Fruit fly (Drosophila melanogaster) whole organism, embryonic: Measurements from ENCODE around the gene IntS6.
A peak's percentile ranks its signal among the peaks of the same experiment; 100 is the strongest.

Experiments
- Atf3 ChIP-seq: fragments of 200-800 bp; sonication (Bioruptor generic); optimal IDR thresholded peaks from 3 replicates; lab custom pipeline; 2016; ENCODE audit warnings: missing biosample characterization, missing genetic modification characterization
- BEAF-32 ChIP-seq: fragments of 200-800 bp; sonication (Bioruptor generic); optimal IDR thresholded peaks from 3 replicates; lab custom pipeline; 2017; ENCODE audit warnings: missing biosample characterization, missing genetic modification characterization, mild to moderate bottlenecking, moderate library complexity, missing genetic modification reagents
- CG10147 ChIP-seq: fragments of 200-800 bp; sonication (Bioruptor generic); optimal IDR thresholded peaks from 2 replicates; lab custom pipeline; 2019; ENCODE audit warnings: missing biosample characterization, mild to moderate bottlenecking, missing genetic modification characterization, moderate library complexity
- CG1024 ChIP-seq: fragments of 200-800 bp; sonication (Bioruptor generic); IDR thresholded peaks from 2 replicates; pipeline ENCODE4 v1.3.6; 2022; ENCODE audit warnings: missing biosample characterization, missing genetic modification characterization
- CG10274 ChIP-seq: fragments of 200-800 bp; sonication (Bioruptor generic); optimal IDR thresholded peaks from 3 replicates; lab custom pipeline; 2017; ENCODE audit warnings: missing biosample characterization, mild to moderate bottlenecking, missing genetic modification characterization
- CG10431 ChIP-seq: fragments of 200-800 bp; sonication (Bioruptor generic); optimal IDR thresholded peaks from 3 replicates; lab custom pipeline; 2018; ENCODE audit warnings: missing biosample characterization, mild to moderate bottlenecking, missing genetic modification characterization
- CG10979 ChIP-seq: fragments of 200-800 bp; sonication (Bioruptor generic); optimal IDR thresholded peaks from 2 replicates; lab custom pipeline; 2018; ENCODE audit warnings: missing biosample characterization, mild to moderate bottlenecking, missing genetic modification characterization, moderate library complexity
- CG11398 ChIP-seq: fragments of 200-800 bp; sonication (Bioruptor generic); optimal IDR thresholded peaks from 2 replicates; lab custom pipeline; 2016; ENCODE audit warnings: missing biosample characterization, missing genetic modification characterization
- CG11456 ChIP-seq: fragments of 200-800 bp; sonication (Bioruptor generic); IDR thresholded peaks from 3 replicates; pipeline ENCODE4 v1.3.6; 2022; ENCODE audit warnings: missing biosample characterization, missing genetic modification characterization
- CG15011 ChIP-seq: fragments of 200-800 bp; sonication (Bioruptor generic); optimal IDR thresholded peaks from 3 replicates; lab custom pipeline; 2018; ENCODE audit warnings: missing biosample characterization, mild to moderate bottlenecking, missing genetic modification characterization
- CG1529 ChIP-seq: fragments of 200-800 bp; sonication (Bioruptor generic); optimal IDR thresholded peaks from 3 replicates; lab custom pipeline; 2018; ENCODE audit warnings: missing biosample characterization, missing genetic modification characterization
- CG16813 ChIP-seq: fragments of 200-800 bp; sonication (Bioruptor generic); IDR thresholded peaks from 3 replicates; pipeline ENCODE4 v1.3.6; 2022; ENCODE audit warnings: missing biosample characterization, missing genetic modification characterization; ENCODE audit not compliant: partially characterized antibody
- CG18764 ChIP-seq: fragments of 200-800 bp; sonication (Bioruptor generic); optimal IDR thresholded peaks from 3 replicates; lab custom pipeline; 2016; ENCODE audit warnings: missing biosample characterization, missing genetic modification characterization
- CG2120 ChIP-seq: fragments of 200-800 bp; sonication (Bioruptor generic); optimal IDR thresholded peaks from 3 replicates; lab custom pipeline; 2016; ENCODE audit warnings: missing biosample characterization, missing genetic modification characterization
- CG2678 ChIP-seq: fragments of 200-800 bp; sonication (Bioruptor generic); optimal IDR thresholded peaks from 3 replicates; lab custom pipeline; 2019; ENCODE audit warnings: missing biosample characterization, mild to moderate bottlenecking, missing genetic modification characterization, moderate library complexity
- CG31388 ChIP-seq: fragments of 200-800 bp; sonication (Bioruptor generic); optimal IDR thresholded peaks from 2 replicates; lab custom pipeline; 2016; ENCODE audit warnings: missing biosample characterization, missing genetic modification characterization
- CG34224 ChIP-seq: fragments of 200-800 bp; sonication (Bioruptor generic); IDR thresholded peaks from 3 replicates; pipeline ENCODE4 v1.3.6; 2022; ENCODE audit warnings: missing biosample characterization, missing genetic modification characterization; ENCODE audit not compliant: partially characterized antibody
- CG4617 ChIP-seq: fragments of 200-800 bp; sonication (Bioruptor generic); optimal IDR thresholded peaks from 3 replicates; lab custom pipeline; 2016; ENCODE audit warnings: missing biosample characterization, missing genetic modification characterization, borderline replicate concordance
- CG4820 ChIP-seq: fragments of 200-800 bp; sonication (Bioruptor generic); optimal IDR thresholded peaks from 3 replicates; lab custom pipeline; 2016; ENCODE audit warnings: missing biosample characterization, missing genetic modification characterization
- CG6654 ChIP-seq: fragments of 200-800 bp; sonication (Bioruptor generic); optimal IDR thresholded peaks from 2 replicates; lab custom pipeline; 2017; ENCODE audit warnings: missing biosample characterization, mild to moderate bottlenecking, missing genetic modification characterization
- CG6791 ChIP-seq: fragments of 200-800 bp; sonication (Bioruptor generic); IDR thresholded peaks from 3 replicates; pipeline ENCODE4 v1.3.6; 2022; ENCODE audit warnings: missing biosample characterization, missing genetic modification characterization; ENCODE audit not compliant: partially characterized antibody
- CG8478 ChIP-seq: fragments of >200 bp; optimal IDR thresholded peaks from 2 replicates; lab custom pipeline; 2018
- CG9215 ChIP-seq: fragments of 200-800 bp; sonication (Bioruptor generic); IDR thresholded peaks from 2 replicates; pipeline ENCODE4 v1.3.6; 2022; ENCODE audit warnings: missing biosample characterization, missing genetic modification characterization
- Doc3 ChIP-seq: fragments of 200-800 bp; sonication (Bioruptor generic); IDR thresholded peaks from 3 replicates; pipeline ENCODE4 v1.3.6; 2022; ENCODE audit warnings: missing biosample characterization, missing genetic modification characterization; ENCODE audit not compliant: partially characterized antibody
- Dref ChIP-seq: fragments of 200-800 bp; sonication (Bioruptor generic); IDR thresholded peaks from 2 replicates; pipeline ENCODE4 v1.3.6; 2022; ENCODE audit warnings: missing biosample characterization, missing genetic modification characterization
- Fer1 ChIP-seq: fragments of 200-800 bp; sonication (Bioruptor generic); optimal IDR thresholded peaks from 2 replicates; lab custom pipeline; 2017; ENCODE audit warnings: missing biosample characterization, mild to moderate bottlenecking, missing genetic modification characterization
- GATAe ChIP-seq: fragments of 200-800 bp; sonication (Bioruptor generic); conservative IDR thresholded peaks from 2 replicates; pipeline ENCODE4 v1.3.6; 2022; ENCODE audit warnings: missing biosample characterization, missing genetic modification characterization
- Hmr ChIP-seq: fragments of 200-800 bp; sonication (Bioruptor generic); optimal IDR thresholded peaks from 3 replicates; lab custom pipeline; 2017; ENCODE audit warnings: mild to moderate bottlenecking, missing biosample characterization, missing genetic modification reagents, missing genetic modification characterization
- Nf-YB ChIP-seq: fragments of 200-800 bp; sonication (Bioruptor generic); optimal IDR thresholded peaks from 3 replicates; lab custom pipeline; 2019; ENCODE audit warnings: missing biosample characterization, mild to moderate bottlenecking, missing genetic modification characterization, moderate library complexity
- Opbp ChIP-seq: fragments of 200-800 bp; sonication (Bioruptor generic); IDR thresholded peaks from 3 replicates; pipeline ENCODE4 v1.3.6; 2022; ENCODE audit warnings: missing biosample characterization, missing genetic modification characterization; ENCODE audit not compliant: partially characterized antibody
- Scr ChIP-seq: fragments of 200-800 bp; sonication (Bioruptor generic); IDR thresholded peaks from 2 replicates; pipeline ENCODE4 v1.3.6; 2022; ENCODE audit warnings: missing biosample characterization, missing genetic modification characterization; ENCODE audit not compliant: partially characterized antibody
- amos ChIP-seq: fragments of 200-800 bp; sonication (Bioruptor generic); IDR thresholded peaks from 2 replicates; pipeline ENCODE4 v1.3.6; 2022; ENCODE audit warnings: missing biosample characterization, missing genetic modification characterization; ENCODE audit not compliant: partially characterized antibody
- cg ChIP-seq: fragments of 200-800 bp; sonication (Bioruptor generic); optimal IDR thresholded peaks from 3 replicates; lab custom pipeline; 2019; ENCODE audit warnings: missing biosample characterization, mild to moderate bottlenecking, missing genetic modification characterization, moderate library complexity
- cwo ChIP-seq: fragments of 200-800 bp; sonication (Bioruptor generic); optimal IDR thresholded peaks from 3 replicates; lab custom pipeline; 2017; ENCODE audit warnings: missing biosample characterization, missing genetic modification characterization, mild to moderate bottlenecking, moderate library complexity, missing genetic modification reagents
- grn ChIP-seq: fragments of 200-800 bp; sonication (Bioruptor generic); optimal IDR thresholded peaks from 3 replicates; lab custom pipeline; 2017; ENCODE audit warnings: missing biosample characterization, missing genetic modification characterization
- hbn ChIP-seq: fragments of 200-800 bp; sonication (Bioruptor generic); IDR thresholded peaks from 2 replicates; pipeline ENCODE4 v1.3.6; 2022; ENCODE audit warnings: missing biosample characterization, missing genetic modification characterization; ENCODE audit not compliant: partially characterized antibody
- mld ChIP-seq: fragments of 200-800 bp; sonication (Bioruptor generic); IDR thresholded peaks from 3 replicates; pipeline ENCODE4 v1.3.6; 2022; ENCODE audit warnings: missing biosample characterization, missing genetic modification characterization; ENCODE audit not compliant: partially characterized antibody
- nerfin-2 ChIP-seq: fragments of 200-800 bp; sonication (Bioruptor generic); IDR thresholded peaks from 2 replicates; pipeline ENCODE4 v1.3.6; 2022; ENCODE audit warnings: missing biosample characterization, missing genetic modification characterization; ENCODE audit not compliant: partially characterized antibody
- ro ChIP-seq: fragments of 200-800 bp; sonication (Bioruptor generic); IDR thresholded peaks from 2 replicates; pipeline ENCODE4 v1.3.6; 2022; ENCODE audit warnings: missing biosample characterization, missing genetic modification characterization
- sd ChIP-seq: fragments of 200-800 bp; sonication (Bioruptor generic); optimal IDR thresholded peaks from 3 replicates; lab custom pipeline; 2018; ENCODE audit warnings: missing biosample characterization, mild to moderate bottlenecking, missing genetic modification characterization, moderate library complexity
- stc ChIP-seq: fragments of 200-800 bp; sonication (Bioruptor generic); IDR thresholded peaks from 2 replicates; pipeline ENCODE4 v1.3.6; 2022; ENCODE audit warnings: missing biosample characterization, missing genetic modification characterization
- unpg ChIP-seq: fragments of 200-800 bp; sonication (Bioruptor generic); optimal IDR thresholded peaks from 3 replicates; lab custom pipeline; 2018; ENCODE audit warnings: missing biosample characterization, mild to moderate bottlenecking, missing genetic modification characterization, moderate library complexity
- vnd ChIP-seq: fragments of 200-800 bp; sonication (Bioruptor generic); IDR thresholded peaks from 3 replicates; pipeline ENCODE4 v1.3.6; 2022; ENCODE audit warnings: missing biosample characterization, missing genetic modification characterization; ENCODE audit not compliant: partially characterized antibody
- zen2 ChIP-seq: fragments of 200-800 bp; sonication (Bioruptor generic); IDR thresholded peaks from 3 replicates; pipeline ENCODE4 v1.3.6; 2022; ENCODE audit warnings: missing biosample characterization, missing genetic modification characterization; ENCODE audit not compliant: partially characterized antibody

IntS6 gene

dm6 chrX:5764001-5764892 is 17.2 kb upstream of the IntS6 start, which contains the start of the genes MAPk-Ak2 and CG42699 (continued):
- TF ChIP-seq Fer1 (peak; percentile 85), grn (GFP tag; lab: Kevin White, UChicago) (peak; percentile 95), stc (GFP tag; lab: Robert Waterston, UW) (peak; percentile 58; the same call in 1 of the 2 replicates), CG18764 (GFP tag; lab: Kevin White, UChicago) (peak; percentile 80), CG6654 (no peak), cwo (peak; percentile 62), CG4820 (GFP tag; lab: Kevin White, UChicago) (peak; percentile 43), CG1024 (GFP tag; lab: Robert Waterston, UW) (peak; percentile 53; the same call in 1 of the 2 replicates), vnd (GFP tag; lab: Robert Waterston, UW) (peak; percentile 60), Nf-YB (GFP tag; lab: Kevin White, UChicago) (peak; percentile 54), CG10274 (GFP tag; lab: Kevin White, UChicago) (peak; percentile 18), CG15011 (GFP tag; lab: Kevin White, UChicago) (peak; percentile 77), CG11456 (GFP tag; lab: Robert Waterston, UW) (peak; percentile 70; the same call in 2 of the 3 replicates), Atf3 (GFP tag; lab: Kevin White, UChicago) (peak; percentile 73), CG4617 (peak; percentile 47), CG10147 (GFP tag; lab: Kevin White, UChicago) (no peak), CG11398 (GFP tag; lab: Kevin White, UChicago) (peak; percentile 88)

- TF ChIP-seq CG8478, result peak; percentile 61
- peak; percentile 16 for TF ChIP-seq BEAF-32 (GFP tag; lab: Kevin White, UChicago)
- peak; percentile 44; the same call in 1 of the 3 replicates for TF ChIP-seq CG6791 (GFP tag; lab: Robert Waterston, UW)
- no peak for TF ChIP-seq GATAe (GFP tag; lab: Robert Waterston, UW)
- TF ChIP-seq zen2 (GFP tag; lab: Robert Waterston, UW), result 0 out of 3 replicates have a peak, but pooled peaks have one; percentile 15
- no peak for TF ChIP-seq CG31388 (GFP tag; lab: Kevin White, UChicago)
- no peak for TF ChIP-seq unpg (GFP tag; lab: Kevin White, UChicago)
- peak; percentile 54; the same call in 1 of the 3 replicates for TF ChIP-seq Opbp (GFP tag; lab: Robert Waterston, UW)
- TF ChIP-seq CG34224, result peak; percentile 18; the same call in 1 of the 3 replicates
- TF ChIP-seq Scr (GFP tag; lab: Robert Waterston, UW), result peak; percentile 18
- peak; percentile 55 for TF ChIP-seq Dref
- peak; percentile 94 for TF ChIP-seq CG10431 (GFP tag; lab: Kevin White, UChicago)
- TF ChIP-seq Doc3, result 0 out of 3 replicates have a peak, but pooled peaks have one; percentile 15
- 0 out of 2 replicates have a peak, but pooled peaks have one; percentile 19 for TF ChIP-seq hbn (GFP tag; lab: Robert Waterston, UW)
- peak; percentile 26; the same call in 1 of the 3 replicates for TF ChIP-seq vnd (GFP tag; lab: Robert Waterston, UW)
- no peak for TF ChIP-seq CG9215 (GFP tag; lab: Robert Waterston, UW)
- no peak for TF ChIP-seq CG2120
- TF ChIP-seq CG1529 (GFP tag; lab: Kevin White, UChicago), result no peak
- peak; percentile 65 for TF ChIP-seq CG10147 (GFP tag; lab: Kevin White, UChicago)
- TF ChIP-seq ro (GFP tag; lab: Robert Waterston, UW), result no peak
- no peak for TF ChIP-seq nerfin-2 (GFP tag; lab: Robert Waterston, UW)
- TF ChIP-seq amos (GFP tag; lab: Robert Waterston, UW), result peak; percentile 20; the same call in 1 of the 2 replicates
- TF ChIP-seq sd, result no peak
- TF ChIP-seq Hmr (GFP tag; lab: Kevin White, UChicago), result no peak
- TF ChIP-seq mld (GFP tag; lab: Robert Waterston, UW), result no peak
- TF ChIP-seq CG10979 (tag; lab: Kevin White, UChicago), result peak; percentile 17
- TF ChIP-seq CG16813 (GFP tag; lab: Robert Waterston, UW), result peak; percentile 24; the same call in 1 of the 3 replicates
- peak; percentile 92 for TF ChIP-seq cg (GFP tag; lab: Kevin White, UChicago)
- no peak for TF ChIP-seq CG2678 (tag; lab: Kevin White, UChicago)
These were observed 16.5 kb upstream of the IntS6 start for dm6 chrX:5763443-5764000.
